Fruit fly (Drosophila melanogaster): ENCODE results near the gene pxb.

DNA sequence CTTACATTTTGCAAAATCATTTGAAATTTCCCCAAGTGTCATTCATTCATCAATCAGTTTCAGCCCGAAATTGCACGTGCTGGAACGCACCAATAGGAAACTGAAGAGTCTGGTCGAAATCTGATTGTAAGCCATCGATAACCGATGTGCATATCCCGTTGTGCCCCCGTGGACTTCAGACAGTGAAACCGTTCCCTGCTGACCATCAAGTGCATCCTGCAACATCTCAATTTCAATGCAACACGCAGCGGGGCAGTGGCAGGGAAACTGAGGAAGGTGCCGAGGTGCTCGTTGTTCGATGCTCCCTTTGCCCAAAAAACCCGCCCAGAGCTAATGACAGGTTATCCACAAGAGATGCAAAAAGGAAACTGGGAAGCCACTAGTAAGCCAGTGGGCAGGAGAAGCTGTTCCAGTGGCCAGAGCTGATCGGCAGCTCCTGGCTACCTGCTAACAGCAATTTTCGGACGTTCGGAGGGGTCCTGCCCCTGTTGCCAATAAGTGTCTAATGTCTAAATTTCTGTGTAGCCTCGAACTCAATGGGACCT, 19.0 kb upstream of the pxb start:
- TF ChIP-seq CG9948 (tag; optimal IDR thresholded peaks at IDR 0.05) (no peak), CG14655 (GFP tag; optimal IDR thresholded peaks at IDR 0.05) (no peak), rn (GFP tag; IDR thresholded peaks at IDR 0.05) (no peak), Ets98B (GFP tag; IDR thresholded peaks at IDR 0.05) (no peak), CG17806 (tag; optimal IDR thresholded peaks at IDR 0.05) (no peak), D1 (tag; optimal IDR thresholded peaks at IDR 0.05) (no peak), CG12605 (GFP tag; IDR thresholded peaks at IDR 0.05) (no peak), fd96Ca (GFP tag; IDR thresholded peaks at IDR 0.05) (no peak), CG10348 (GFP tag; IDR thresholded peaks at IDR 0.05) (no peak), CG8301 (tag; optimal IDR thresholded peaks at IDR 0.05) (no peak)

All from whole organism, pupa.